Worm (Caenorhabditis elegans) whole organism, L3 larva: ENCODE results near the gene C33G8.13.

Experiments
- R02D3.7 ChIP-seq: fragments of 150-350 bp; optimal IDR thresholded peaks from 2 replicates; lab custom pipeline; 2014; ENCODE audit warnings: missing biosample characterization, missing genetic modification characterization
- ZK546.5 ChIP-seq: sonication (generic microtip); optimal IDR thresholded peaks from 2 replicates; lab custom pipeline; 2017; ENCODE audit warnings: missing biosample characterization, missing genetic modification characterization
- ama-1 ChIP-seq: fragments of 150-350 bp; optimal IDR thresholded peaks from 2 replicates; lab custom pipeline; 2018
- ceh-28 ChIP-seq: fragments of 150-350 bp; optimal IDR thresholded peaks from 2 replicates; lab custom pipeline; 2014; ENCODE audit warnings: missing biosample characterization, missing genetic modification reagents, missing genetic modification characterization
- ceh-82 ChIP-seq: fragments of 150-350 bp; optimal IDR thresholded peaks from 2 replicates; lab custom pipeline; 2014; ENCODE audit warnings: missing biosample characterization, missing genetic modification characterization
- ceh-9 ChIP-seq: sonication (generic microtip); optimal IDR thresholded peaks from 2 replicates; lab custom pipeline; 2018; ENCODE audit warnings: missing biosample characterization, missing genetic modification characterization
- daf-12 ChIP-seq: fragments of 150-350 bp; optimal IDR thresholded peaks from 2 replicates; lab custom pipeline; 2014; ENCODE audit warnings: missing biosample characterization, missing genetic modification reagents, missing genetic modification characterization
- egl-27 ChIP-seq: sonication (generic microtip); optimal IDR thresholded peaks from 4 replicates; lab custom pipeline; 2017; ENCODE audit warnings: missing biosample characterization, missing genetic modification reagents, missing genetic modification characterization
- elt-2 ChIP-seq: sonication (generic microtip); optimal IDR thresholded peaks from 2 replicates; lab custom pipeline; 2016; ENCODE audit warnings: missing genetic modification reagents, mild to moderate bottlenecking, missing genetic modification characterization, missing compliant biosample characterization
- elt-3 ChIP-seq, 3 experiments: fragments of 150-350 bp in 1 of 3; sonication (generic microtip) in 2 of 3; optimal IDR thresholded peaks; 2 replicates in 2 of 3; 4 replicates in 1 of 3; lab custom pipeline; 2014 to 2017; ENCODE audit warnings: missing biosample characterization in 3 of 3, missing genetic modification characterization in 3 of 3
- eor-1 ChIP-seq, 2 experiments: fragments of 150-350 bp; optimal IDR thresholded peaks; 2 replicates each; lab custom pipeline; 2014 to 2018; ENCODE audit warnings: missing biosample characterization in 2 of 2, missing genetic modification characterization in 2 of 2
- fkh-10 ChIP-seq: sonication (generic microtip); optimal IDR thresholded peaks from 2 replicates; lab custom pipeline; 2017; ENCODE audit warnings: missing biosample characterization, missing genetic modification reagents, missing genetic modification characterization
- fkh-2 ChIP-seq: fragments of 150-350 bp; optimal IDR thresholded peaks from 2 replicates; lab custom pipeline; 2014; ENCODE audit warnings: missing biosample characterization, missing genetic modification reagents, missing genetic modification characterization
- hmg-11 ChIP-seq: sonication (generic microtip); optimal IDR thresholded peaks from 2 replicates; lab custom pipeline; 2016; ENCODE audit warnings: missing genetic modification characterization, missing compliant biosample characterization
- jun-1 ChIP-seq: fragments of 150-350 bp; optimal IDR thresholded peaks from 2 replicates; lab custom pipeline; 2014; ENCODE audit warnings: missing biosample characterization, missing genetic modification reagents, missing genetic modification characterization
- lin-15B ChIP-seq: fragments of 150-350 bp; optimal IDR thresholded peaks from 2 replicates; lab custom pipeline; 2014; ENCODE audit warnings: missing biosample characterization, missing genetic modification characterization
- lin-39 ChIP-seq: fragments of 150-350 bp; optimal IDR thresholded peaks from 2 replicates; lab custom pipeline; 2018; ENCODE audit warnings: missing biosample characterization, missing genetic modification reagents, missing genetic modification characterization
- lsy-12 ChIP-seq: sonication (generic microtip); optimal IDR thresholded peaks from 2 replicates; lab custom pipeline; 2016; ENCODE audit warnings: mild to moderate bottlenecking, missing genetic modification characterization, missing compliant biosample characterization
- mdl-1 ChIP-seq: fragments of 150-350 bp; optimal IDR thresholded peaks from 2 replicates; lab custom pipeline; 2014; ENCODE audit warnings: missing biosample characterization, missing genetic modification characterization
- mml-1 ChIP-seq: fragments of 150-350 bp; sonication (generic microtip); optimal IDR thresholded peaks from 3 replicates; lab custom pipeline; 2014; ENCODE audit warnings: missing biosample characterization, missing genetic modification characterization
- nfya-1 ChIP-seq: sonication (generic microtip); optimal IDR thresholded peaks from 2 replicates; lab custom pipeline; 2017; ENCODE audit warnings: missing genetic modification characterization, mild to moderate bottlenecking, missing compliant biosample characterization, antibody characterized with exemption, moderate library complexity; ENCODE audit not compliant: insufficient read depth
- nhr-11 ChIP-seq: fragments of 150-350 bp; optimal IDR thresholded peaks from 2 replicates; lab custom pipeline; 2014; ENCODE audit warnings: missing biosample characterization, missing genetic modification characterization
- nhr-23 ChIP-seq: fragments of 150-350 bp; optimal IDR thresholded peaks from 2 replicates; lab custom pipeline; 2014; ENCODE audit warnings: missing biosample characterization, missing genetic modification reagents, missing genetic modification characterization
- nhr-237 ChIP-seq: fragments of 150-350 bp; optimal IDR thresholded peaks from 2 replicates; lab custom pipeline; 2014; ENCODE audit warnings: missing biosample characterization, missing genetic modification characterization
- nhr-25 ChIP-seq: sonication (generic microtip); optimal IDR thresholded peaks from 2 replicates; lab custom pipeline; 2017; ENCODE audit warnings: missing biosample characterization, missing genetic modification characterization
- nhr-28 ChIP-seq: fragments of 150-350 bp; optimal IDR thresholded peaks from 2 replicates; lab custom pipeline; 2014; ENCODE audit warnings: missing biosample characterization, missing genetic modification characterization
- nhr-43 ChIP-seq: sonication (generic microtip); optimal IDR thresholded peaks from 2 replicates; lab custom pipeline; 2016; ENCODE audit warnings: mild to moderate bottlenecking, missing genetic modification characterization, missing compliant biosample characterization; ENCODE audit not compliant: poor library complexity, severe bottlenecking
- nhr-67 ChIP-seq: fragments of 150-350 bp; optimal IDR thresholded peaks from 2 replicates; lab custom pipeline; 2014; ENCODE audit warnings: missing biosample characterization, missing genetic modification characterization
- nhr-76 ChIP-seq: fragments of 150-350 bp; sonication (generic microtip); optimal IDR thresholded peaks from 5 replicates; lab custom pipeline; 2014; ENCODE audit warnings: missing biosample characterization, missing genetic modification characterization
- pha-4 ChIP-seq: fragments of 150-350 bp; optimal IDR thresholded peaks from 2 replicates; lab custom pipeline; 2014; ENCODE audit warnings: missing biosample characterization, missing genetic modification reagents, missing genetic modification characterization
- pqm-1 ChIP-seq: fragments of 150-350 bp; optimal IDR thresholded peaks from 2 replicates; lab custom pipeline; 2017; ENCODE audit warnings: missing biosample characterization, missing genetic modification characterization, inconsistent platforms
- sea-2 ChIP-seq: fragments of 150-350 bp; sonication (generic microtip); optimal IDR thresholded peaks from 4 replicates; lab custom pipeline; 2014; ENCODE audit warnings: missing biosample characterization, missing genetic modification reagents, missing genetic modification characterization
- tbx-2 ChIP-seq: sonication (generic microtip); optimal IDR thresholded peaks from 2 replicates; lab custom pipeline; 2016; ENCODE audit warnings: mild to moderate bottlenecking, missing genetic modification characterization, missing compliant biosample characterization
- unc-39 ChIP-seq: sonication (generic microtip); optimal IDR thresholded peaks from 4 replicates; lab custom pipeline; 2017; ENCODE audit warnings: missing biosample characterization, missing genetic modification characterization
- unc-62 ChIP-seq: fragments of 150-350 bp; sonication (generic microtip); optimal IDR thresholded peaks from 4 replicates; lab custom pipeline; 2014; ENCODE audit warnings: missing biosample characterization, missing genetic modification reagents, missing genetic modification characterization
- zag-1 ChIP-seq: fragments of 150-350 bp; optimal IDR thresholded peaks from 2 replicates; lab custom pipeline; 2014; ENCODE audit warnings: missing biosample characterization, missing genetic modification characterization

The C33G8.13 gene

ce11 chrV:7022981-7023380 is 7.2 kb upstream of the C33G8.13 start:
- no peak for TF ChIP-seq ceh-28 (tag; lab: Kevin White, UChicago)

ce11 chrV:7021772-7022171 is 6.0 kb upstream of the C33G8.13 start, which contains the start of gene F20A1.4:
Gene F20A1.4 (minus strand): TSS chrV:7021872.
- TF ChIP-seq unc-39 = no peak
- no peak for TF ChIP-seq nfya-1 (tag; lab: Kevin White, UChicago)
- no peak for TF ChIP-seq nhr-43 (tag; lab: Kevin White, UChicago)
- TF ChIP-seq daf-12 = no peak
- no peak for TF ChIP-seq mdl-1 (tag; lab: Kevin White, UChicago)
- no peak for TF ChIP-seq nhr-25 (tag; lab: Kevin White, UChicago)
- TF ChIP-seq ceh-82 (tag; lab: Kevin White, UChicago) = no peak
- TF ChIP-seq pqm-1 (tag; lab: Kevin White, UChicago) = no peak
- no peak for TF ChIP-seq nhr-11 (tag; lab: Kevin White, UChicago)
- TF ChIP-seq nhr-28 (tag; lab: Kevin White, UChicago) = no peak
- TF ChIP-seq ZK546.5 (tag; lab: Kevin White, UChicago) = no peak
- no peak for TF ChIP-seq fkh-2 (tag; lab: Kevin White, UChicago)
- no peak for TF ChIP-seq elt-2 (tag; lab: Kevin White, UChicago)
- no peak for TF ChIP-seq pha-4 (tag; lab: Kevin White, UChicago)
- TF ChIP-seq, all 47 proteins: peak for 0

- TF ChIP-seq nhr-67 (no peak), eor-1 (tag; optimal IDR thresholded peaks at IDR 0.05; lab: Kevin White, UChicago) (no peak), ama-1 (lab: Kevin White, UChicago) (no peak), nhr-11 (tag; lab: Kevin White, UChicago) (no peak), nfya-1 (tag; lab: Kevin White, UChicago) (no peak), R02D3.7 (tag; lab: Kevin White, UChicago) (no peak), ceh-28 (tag; lab: Kevin White, UChicago) (no peak), nhr-237 (tag; lab: Kevin White, UChicago) (no peak), ZK546.5 (tag; lab: Kevin White, UChicago) (no peak), ceh-9 (tag; lab: Kevin White, UChicago) (no peak), tbx-2 (tag; lab: Kevin White, UChicago) (no peak), mml-1 (tag; lab: Kevin White, UChicago) (no peak), fkh-2 (tag; lab: Kevin White, UChicago) (no peak), hmg-11 (no peak), elt-3 (tag; optimal IDR thresholded peaks at IDR 0.05; lab: Kevin White, UChicago) (no peak), fkh-10 (GFP tag; lab: Kevin White, UChicago) (no peak), egl-27 (no peak), unc-62 (GFP tag; lab: Kevin White, UChicago) (no peak), nhr-23 (tag; lab: Kevin White, UChicago) (no peak)
These were observed 1.3 kb upstream of the C33G8.13 start, which contains the start of gene srsx-32 for ce11 chrV:7017059-7017458. Gene srsx-32 (plus strand): TSS chrV:7017359.

- no peak for TF ChIP-seq hmg-11
- no peak for TF ChIP-seq nhr-76
- no peak for TF ChIP-seq elt-3 (tag; optimal IDR thresholded peaks at IDR 0.05; lab: Kevin White, UChicago)
- TF ChIP-seq zag-1 (tag; lab: Kevin White, UChicago) = no peak
- TF ChIP-seq eor-1 (tag; optimal IDR thresholded peaks at IDR 0.05; lab: Kevin White, UChicago) = no peak
- TF ChIP-seq jun-1 (tag; lab: Kevin White, UChicago) = no peak
- no peak for TF ChIP-seq egl-27
- TF ChIP-seq sea-2 (GFP tag; lab: Kevin White, UChicago) = no peak
- TF ChIP-seq lin-39 (tag; lab: Kevin White, UChicago) = no peak
- no peak for TF ChIP-seq lsy-12 (tag; lab: Kevin White, UChicago)
- TF ChIP-seq fkh-2 (tag; lab: Kevin White, UChicago) = no peak
- TF ChIP-seq unc-39 = no peak
- TF ChIP-seq nhr-67 = no peak
- TF ChIP-seq lin-15B (tag; lab: Kevin White, UChicago) = no peak
These were observed 3.2 kb downstream of the C33G8.13 start, which contains the start of gene srw-127 for ce11 chrV:7012617-7013016. Gene srw-127 (plus strand): TSS chrV:7012917.
